Worm (Caenorhabditis elegans): ENCODE results near the gene F55F10.1.

The F55F10.1 gene

DNA sequence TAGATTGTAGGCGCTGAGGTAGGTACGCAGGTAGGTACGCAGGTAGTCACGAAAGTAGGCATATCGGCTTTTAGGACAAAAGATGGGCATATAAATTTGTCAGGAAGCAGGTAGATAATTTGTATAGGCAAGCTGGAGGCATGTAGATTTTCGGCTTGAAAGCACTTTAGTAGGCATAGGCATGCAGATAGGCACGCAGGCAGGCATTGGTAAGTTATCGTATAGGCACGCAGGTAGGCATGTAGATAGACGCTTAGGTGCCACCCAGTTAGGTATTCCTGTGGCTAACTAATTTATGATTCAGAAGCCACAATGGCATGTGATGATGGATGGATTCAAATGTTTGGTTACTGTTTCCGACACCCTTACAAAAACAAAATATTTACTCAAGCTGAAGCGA, 62.4 kb downstream of the F55F10.1 start:
- TF ChIP-seq flh-1 (GFP tag; optimal IDR thresholded peaks at IDR 0.05) = no peak
- no peak for TF ChIP-seq unc-39 (tag; optimal IDR thresholded peaks at IDR 0.05)
- no peak for TF ChIP-seq blmp-1 (tag; optimal IDR thresholded peaks at IDR 0.05)
- no peak for TF ChIP-seq ham-2 (GFP tag; optimal IDR thresholded peaks at IDR 0.05)
- no peak for TF ChIP-seq elt-3 (tag; optimal IDR thresholded peaks at IDR 0.05)
- no peak for TF ChIP-seq mep-1 (tag; optimal IDR thresholded peaks at IDR 0.05)
- TF ChIP-seq ces-1 (GFP tag; optimal IDR thresholded peaks at IDR 0.05) = no peak

- TF ChIP-seq unc-120 (tag; optimal IDR thresholded peaks at IDR 0.05; ENCODE audit: poor library complexity, severe bottlenecking) (no peak), M03D4.4 (tag; optimal IDR thresholded peaks at IDR 0.05) (no peak), mls-2 (tag; optimal IDR thresholded peaks at IDR 0.05) (no peak), mab-5 (tag; optimal IDR thresholded peaks at IDR 0.05) (no peak), tbx-8 (GFP tag; optimal IDR thresholded peaks at IDR 0.05) (no peak), blmp-1 (tag; optimal IDR thresholded peaks at IDR 0.05) (no peak), nhr-28 (tag; optimal IDR thresholded peaks at IDR 0.05) (no peak)
These were observed 63.2 kb downstream of the F55F10.1 start for ce11 chrIV:4423885-4424284.

- TF ChIP-seq tbx-8 (GFP tag; optimal IDR thresholded peaks at IDR 0.05) = no peak
- TF ChIP-seq nhr-12 (tag; optimal IDR thresholded peaks at IDR 0.05) = no peak
- no peak for TF ChIP-seq elt-1 (tag; optimal IDR thresholded peaks at IDR 0.05; ENCODE audit: borderline replicate concordance, insufficient read depth)
- TF ChIP-seq nhr-28 (tag; optimal IDR thresholded peaks at IDR 0.05) = no peak
- TF ChIP-seq lsy-2 (tag; optimal IDR thresholded peaks at IDR 0.05) = no peak
These were observed 69.3 kb downstream of the F55F10.1 start, which contains the start of the genes str-185 and R08C7.5 for ce11 chrIV:4429901-4430300. TSS of gene str-185 (minus strand) at chrIV:4430001. TSS of gene R08C7.5 (plus strand) at chrIV:4430229.

- TF ChIP-seq lsy-2 (tag; optimal IDR thresholded peaks at IDR 0.05) = no peak
- TF ChIP-seq sptf-1 (tag; optimal IDR thresholded peaks at IDR 0.05) = no peak
- no peak for TF ChIP-seq mep-1 (tag; optimal IDR thresholded peaks at IDR 0.05)
These were observed 73.9 kb downstream of the F55F10.1 start, which contains the start of the genes R08C7.8 and R08C7.4 for ce11 chrIV:4434441-4435084. TSS of gene R08C7.8 (minus strand) at chrIV:4434541. TSS of gene R08C7.4 (plus strand) at chrIV:4435034.
